Comparison of ENCODE assay signal across 7 worm cellular contexts in the genomic region with DNA sequence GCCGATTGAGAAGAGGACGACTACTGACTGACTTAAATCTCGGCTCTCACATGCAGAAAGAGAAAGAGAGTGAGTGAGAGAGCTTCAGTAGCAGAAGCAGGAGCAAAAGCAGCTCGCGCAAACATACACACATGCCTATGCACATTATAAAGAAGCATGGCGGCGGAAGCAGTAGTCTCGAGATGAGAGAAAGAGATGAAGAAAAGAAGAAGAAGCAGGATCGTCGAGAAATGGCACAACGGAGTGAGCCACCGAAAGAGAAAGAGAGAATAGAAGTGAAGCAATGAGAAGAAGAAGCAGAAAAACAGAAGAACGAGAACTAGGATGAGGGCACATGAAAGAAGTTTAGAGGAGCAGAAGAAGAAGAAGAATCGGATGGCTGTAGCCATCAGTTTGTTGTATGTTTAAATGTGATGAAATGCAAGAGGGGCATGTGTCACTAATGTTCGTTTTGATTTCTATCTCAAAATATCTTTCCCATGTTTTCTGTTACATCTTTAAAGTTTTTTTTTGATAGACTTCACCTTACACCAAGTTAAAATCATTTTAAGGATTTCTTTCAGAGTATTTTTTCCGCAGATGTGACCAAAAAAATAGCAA.
TF ChIP-seq lines count a peak whose summit lies in the region.

No protein-coding gene starts in this region.

TF ChIP-seq in whole organism, L1 larva, 84 proteins besides CTCF, POLR2A, EP300 and RAD21 (continues in another document):
- no peak for TF ChIP-seq rnt-1 (tag; optimal IDR thresholded peaks at IDR 0.05; lab: Kevin White, UChicago)
- no peak for TF ChIP-seq nhr-84 (tag; optimal IDR thresholded peaks at IDR 0.05; lab: Kevin White, UChicago)
- no peak for TF ChIP-seq aha-1 (tag; optimal IDR thresholded peaks at IDR 0.05; lab: Kevin White, UChicago)
- TF ChIP-seq lir-3 (tag; optimal IDR thresholded peaks at IDR 0.05; lab: Kevin White, UChicago; ENCODE audit: poor library complexity), result no peak
- peak; percentile 47 for TF ChIP-seq swsn-7 (tag; optimal IDR thresholded peaks at IDR 0.05; lab: Kevin White, UChicago)
- no peak for TF ChIP-seq elt-2 (tag; optimal IDR thresholded peaks at IDR 0.05; lab: Kevin White, UChicago)
- TF ChIP-seq unc-86 (tag; optimal IDR thresholded peaks at IDR 0.05; lab: Kevin White, UChicago), result peak; percentile 38
- peak; percentile 49 for TF ChIP-seq dsc-1 (tag; optimal IDR thresholded peaks at IDR 0.05; lab: Kevin White, UChicago)
- peak; percentile 71 for TF ChIP-seq mep-1 (tag; optimal IDR thresholded peaks at IDR 0.05; lab: Kevin White, UChicago)
- peak; percentile 41 for TF ChIP-seq pax-3 (tag; optimal IDR thresholded peaks at IDR 0.05; lab: Kevin White, UChicago)
- TF ChIP-seq nhr-47 (tag; optimal IDR thresholded peaks at IDR 0.05; lab: Kevin White, UChicago), result peak; percentile 46
- TF ChIP-seq ceh-88 (GFP tag; IDR thresholded peaks at IDR 0.05; lab: Robert Waterston, UW), result no peak

TF ChIP-seq in whole organism, L2 larva, 48 proteins besides CTCF, POLR2A, EP300 and RAD21 (continues in another document):
- peak; percentile 56 for TF ChIP-seq unc-55 (GFP tag; optimal IDR thresholded peaks at IDR 0.05; lab: Kevin White, UChicago)
- TF ChIP-seq sma-9 (GFP tag; optimal IDR thresholded peaks at IDR 0.05; lab: Kevin White, UChicago), result peak; percentile 29
- no peak for TF ChIP-seq sma-9 (tag; optimal IDR thresholded peaks at IDR 0.05; lab: Kevin White, UChicago)
- TF ChIP-seq lin-39 (tag; optimal IDR thresholded peaks at IDR 0.05; lab: Kevin White, UChicago), result no peak
- TF ChIP-seq snpc-4 (tag; optimal IDR thresholded peaks at IDR 0.05; lab: Kevin White, UChicago), result peak; percentile 15
- TF ChIP-seq blmp-1 (tag; optimal IDR thresholded peaks at IDR 0.05; lab: Kevin White, UChicago; ENCODE audit: insufficient read depth), result no peak
- TF ChIP-seq nhr-129 (tag; optimal IDR thresholded peaks at IDR 0.05; lab: Kevin White, UChicago), result peak; percentile 75
- peak; percentile 56 for TF ChIP-seq lin-11 (tag; optimal IDR thresholded peaks at IDR 0.05; lab: Kevin White, UChicago)
- peak; percentile 76 for TF ChIP-seq C34F6.9 (tag; optimal IDR thresholded peaks at IDR 0.05; lab: Kevin White, UChicago)
- TF ChIP-seq mdl-1 (tag; optimal IDR thresholded peaks at IDR 0.05; lab: Kevin White, UChicago), result peak; percentile 61 to 77
- no peak for TF ChIP-seq ceh-82 (tag; optimal IDR thresholded peaks at IDR 0.05; lab: Kevin White, UChicago)
- TF ChIP-seq ZK546.5 (tag; optimal IDR thresholded peaks at IDR 0.05; lab: Kevin White, UChicago), result no peak

TF ChIP-seq in whole organism, L3 larva, 47 proteins besides CTCF, POLR2A, EP300 and RAD21:
- TF ChIP-seq hmg-11 (tag; optimal IDR thresholded peaks at IDR 0.05; lab: Kevin White, UChicago) (peak; percentile 21), egl-27 (tag; optimal IDR thresholded peaks at IDR 0.05; lab: Kevin White, UChicago) (no peak), elt-3 (tag; optimal IDR thresholded peaks at IDR 0.05; lab: Kevin White, UChicago) (no peak), lin-39 (tag; optimal IDR thresholded peaks at IDR 0.05; lab: Kevin White, UChicago) (peak; percentile 74), nfya-1 (tag; optimal IDR thresholded peaks at IDR 0.05; lab: Kevin White, UChicago; ENCODE audit: insufficient read depth) (peak; percentile 75), fkh-10 (GFP tag; optimal IDR thresholded peaks at IDR 0.05; lab: Kevin White, UChicago) (peak; percentile 84), snpc-4 (tag; optimal IDR thresholded peaks at IDR 0.05; lab: Kevin White, UChicago) (peak; percentile 24), lin-15B (tag; optimal IDR thresholded peaks at IDR 0.05; lab: Kevin White, UChicago) (peak; percentile 8)

TF ChIP-seq in whole organism, L4 larva, 104 proteins besides CTCF, POLR2A, EP300 and RAD21 (continues in another document):
- TF ChIP-seq lin-39 (tag; optimal IDR thresholded peaks at IDR 0.05; lab: Kevin White, UChicago) (no peak), vab-7 (GFP tag; IDR thresholded peaks at IDR 0.05; lab: Robert Waterston, UW) (peak; percentile 24; the same call in 1 of the 2 replicates), F37D6.2 (tag; optimal IDR thresholded peaks at IDR 0.05; lab: Kevin White, UChicago) (peak; percentile 59), unc-62 (GFP tag; optimal IDR thresholded peaks at IDR 0.05 in 1 of 2; lab: Kevin White, UChicago) (peak in 1 of 2 experiments; percentile 89), unc-62 (tag; optimal IDR thresholded peaks at IDR 0.05; lab: Kevin White, UChicago) (no peak), snpc-1.2 (GFP tag; IDR thresholded peaks at IDR 0.05; lab: Robert Waterston, UW) (no peak), hlh-11 (tag; optimal IDR thresholded peaks at IDR 0.05; lab: Kevin White, UChicago) (peak; percentile 25), F10B5.3 (tag; optimal IDR thresholded peaks at IDR 0.05; lab: Kevin White, UChicago) (no peak), lin-13 (GFP tag; optimal IDR thresholded peaks at IDR 0.05; lab: Kevin White, UChicago) (no peak), dve-1 (tag; optimal IDR thresholded peaks at IDR 0.05; lab: Kevin White, UChicago; ENCODE audit: insufficient read depth) (peak; percentile 3), mep-1 (tag; optimal IDR thresholded peaks at IDR 0.05; lab: Kevin White, UChicago) (peak; percentile 31), nhr-6 (tag; optimal IDR thresholded peaks at IDR 0.05; lab: Kevin White, UChicago) (peak; percentile 39), daf-19 (GFP tag; conservative IDR thresholded peaks at IDR 0.05; lab: Robert Waterston, UW) (no peak)

TF ChIP-seq in whole organism, late embryonic, 69 proteins besides CTCF, POLR2A, EP300 and RAD21 (continues in another document):
- no peak for TF ChIP-seq pha-4 (tag; optimal IDR thresholded peaks at IDR 0.05; lab: Kevin White, UChicago)
- no peak for TF ChIP-seq ceh-48 (tag; optimal IDR thresholded peaks at IDR 0.05; lab: Kevin White, UChicago)
- no peak for TF ChIP-seq hlh-30 (tag; optimal IDR thresholded peaks at IDR 0.05; lab: Kevin White, UChicago; ENCODE audit: insufficient read depth)
- peak; percentile 17 for TF ChIP-seq syd-9 (tag; optimal IDR thresholded peaks at IDR 0.05; lab: Kevin White, UChicago)
- no peak for TF ChIP-seq pha-2 (tag; optimal IDR thresholded peaks at IDR 0.05; lab: Kevin White, UChicago)
- TF ChIP-seq K02D7.2 (tag; optimal IDR thresholded peaks at IDR 0.05; lab: Kevin White, UChicago), result no peak
- peak; percentile 33 for TF ChIP-seq hlh-6 (tag; optimal IDR thresholded peaks at IDR 0.05; lab: Kevin White, UChicago)
- no peak for TF ChIP-seq hlh-15 (tag; optimal IDR thresholded peaks at IDR 0.05; lab: Kevin White, UChicago)
- no peak for TF ChIP-seq ceh-30 (tag; optimal IDR thresholded peaks at IDR 0.05; lab: Kevin White, UChicago)
- TF ChIP-seq pqm-1 (tag; optimal IDR thresholded peaks at IDR 0.05; lab: Kevin White, UChicago), result no peak
- no peak for TF ChIP-seq che-1 (tag; optimal IDR thresholded peaks at IDR 0.05; lab: Kevin White, UChicago)
- TF ChIP-seq zip-5 (tag; optimal IDR thresholded peaks at IDR 0.05; lab: Kevin White, UChicago), result no peak
- TF ChIP-seq C38D4.7 (GFP tag; optimal IDR thresholded peaks at IDR 0.05; lab: Kevin White, UChicago), result no peak
- peak; percentile 53 for TF ChIP-seq tbx-2 (tag; optimal IDR thresholded peaks at IDR 0.05; lab: Kevin White, UChicago)
- TF ChIP-seq mec-3 (tag; optimal IDR thresholded peaks at IDR 0.05; lab: Kevin White, UChicago; ENCODE audit: borderline replicate concordance), result no peak

TF ChIP-seq in whole organism, mixed stage, embryonic, 35 proteins besides CTCF, POLR2A, EP300 and RAD21:
- no peak for TF ChIP-seq drap-1 (GFP tag; optimal IDR thresholded peaks at IDR 0.05; lab: Kevin White, UChicago)
- no peak for TF ChIP-seq cnd-1 (tag; optimal IDR thresholded peaks at IDR 0.05; lab: Kevin White, UChicago)
- no peak for TF ChIP-seq elt-1 (tag; optimal IDR thresholded peaks at IDR 0.05; lab: Kevin White, UChicago; ENCODE audit: borderline replicate concordance, insufficient read depth)
- peak; percentile 81 for TF ChIP-seq unc-120 (tag; optimal IDR thresholded peaks at IDR 0.05; lab: Kevin White, UChicago; ENCODE audit: poor library complexity, severe bottlenecking)
- no peak for TF ChIP-seq zip-8 (tag; optimal IDR thresholded peaks at IDR 0.05; lab: Kevin White, UChicago)
- TF ChIP-seq ces-1 (GFP tag; optimal IDR thresholded peaks at IDR 0.05; lab: Kevin White, UChicago), result peak; percentile 65
- no peak for TF ChIP-seq elt-3 (tag; optimal IDR thresholded peaks at IDR 0.05; lab: Kevin White, UChicago)
- no peak for TF ChIP-seq nhr-237 (tag; optimal IDR thresholded peaks at IDR 0.05; lab: Kevin White, UChicago)
- no peak for TF ChIP-seq nhr-12 (tag; optimal IDR thresholded peaks at IDR 0.05; lab: Kevin White, UChicago)
- TF ChIP-seq unc-62 (GFP tag; optimal IDR thresholded peaks at IDR 0.05; lab: Kevin White, UChicago), result peak; percentile 66
- peak; percentile 4 for TF ChIP-seq lin-13 (tag; optimal IDR thresholded peaks at IDR 0.05; lab: Kevin White, UChicago)
- TF ChIP-seq sem-2 (GFP tag; optimal IDR thresholded peaks at IDR 0.05; lab: Kevin White, UChicago), result no peak
- TF ChIP-seq hlh-1 (tag; optimal IDR thresholded peaks at IDR 0.05; lab: Kevin White, UChicago), result peak; percentile 17
- TF ChIP-seq mep-1 (tag; optimal IDR thresholded peaks at IDR 0.05; lab: Kevin White, UChicago), result no peak

TF ChIP-seq in whole organism, young adult, 124 proteins besides CTCF, POLR2A, EP300 and RAD21:
- no peak for TF ChIP-seq cebp-1 (GFP tag; IDR thresholded peaks at IDR 0.05; lab: Robert Waterston, UW)
- TF ChIP-seq cebp-1 (tag; optimal IDR thresholded peaks at IDR 0.05; lab: Kevin White, UChicago), result peak; percentile 54
- TF ChIP-seq Y95B8A.8 (GFP tag; IDR thresholded peaks at IDR 0.05; lab: Robert Waterston, UW), result no peak
- 0 out of 2 replicates have a peak, but pooled peaks have one; percentile 7 for TF ChIP-seq rcor-1 (GFP tag; IDR thresholded peaks at IDR 0.05; lab: Robert Waterston, UW)
- peak; percentile 12 for TF ChIP-seq ceh-27 (GFP tag; optimal IDR thresholded peaks at IDR 0.05; lab: Kevin White, UChicago)
- TF ChIP-seq K12H6.12 (tag; optimal IDR thresholded peaks at IDR 0.05; lab: Kevin White, UChicago), result peak; percentile 66
- TF ChIP-seq ztf-18 (tag; optimal IDR thresholded peaks at IDR 0.05; lab: Kevin White, UChicago), result no peak
- TF ChIP-seq attf-6 (GFP tag; IDR thresholded peaks at IDR 0.05; lab: Robert Waterston, UW), result no peak
- TF ChIP-seq egrh-3 (GFP tag; IDR thresholded peaks at IDR 0.05; lab: Robert Waterston, UW), result 0 out of 2 replicates have a peak, but pooled peaks have one; percentile 20
- peak; percentile 26; the same call in 1 of the 2 replicates for TF ChIP-seq hmg-1.2 (GFP tag; IDR thresholded peaks at IDR 0.05; lab: Robert Waterston, UW)
- TF ChIP-seq attf-5 (GFP tag; optimal IDR thresholded peaks at IDR 0.05; lab: Kevin White, UChicago), result peak; percentile 30
- TF ChIP-seq zfh-2 (GFP tag; conservative IDR thresholded peaks at IDR 0.05; lab: Robert Waterston, UW), result peak; percentile 74
